Worm (Caenorhabditis elegans): ENCODE results near the gene C08B6.8.
"Not testable (repeated sequence)": the region's sequence is repeated elsewhere in the genome, so short reads cannot be mapped to it uniquely, and the experiment has no call there.

ce11 chrV:10138582-10138981 lies 4.1 kb downstream of the C08B6.8 start:
- TF ChIP-seq zim-3 (tag; optimal IDR thresholded peaks at IDR 0.05); ama-1 (optimal IDR thresholded peaks at IDR 0.05); ama-1 (GFP tag; optimal IDR thresholded peaks at IDR 0.05); lin-40 (tag; optimal IDR thresholded peaks at IDR 0.05); T07F8.4 (tag; optimal IDR thresholded peaks at IDR 0.05); K11D2.4 (GFP tag; IDR thresholded peaks at IDR 0.05); ceh-91 (GFP tag; IDR thresholded peaks at IDR 0.05); tbx-9 (tag; optimal IDR thresholded peaks at IDR 0.05; ENCODE audit: borderline replicate concordance); unc-130 (GFP tag; optimal IDR thresholded peaks at IDR 0.05); unc-62 (GFP tag; optimal IDR thresholded peaks at IDR 0.05); pha-4 (tag; optimal IDR thresholded peaks at IDR 0.05); rpc-1 (optimal IDR thresholded peaks at IDR 0.05); rpc-1 (tag; optimal IDR thresholded peaks at IDR 0.05); snpc-4 (GFP tag; optimal IDR thresholded peaks at IDR 0.05); snpc-4 (tag; optimal IDR thresholded peaks at IDR 0.05); hlh-26 (GFP tag; conservative IDR thresholded peaks at IDR 0.05): not testable (repeated sequence)

All from whole organism, young adult.